Fruit fly (Drosophila melanogaster): ENCODE data around the gene CG4218.

DNA sequence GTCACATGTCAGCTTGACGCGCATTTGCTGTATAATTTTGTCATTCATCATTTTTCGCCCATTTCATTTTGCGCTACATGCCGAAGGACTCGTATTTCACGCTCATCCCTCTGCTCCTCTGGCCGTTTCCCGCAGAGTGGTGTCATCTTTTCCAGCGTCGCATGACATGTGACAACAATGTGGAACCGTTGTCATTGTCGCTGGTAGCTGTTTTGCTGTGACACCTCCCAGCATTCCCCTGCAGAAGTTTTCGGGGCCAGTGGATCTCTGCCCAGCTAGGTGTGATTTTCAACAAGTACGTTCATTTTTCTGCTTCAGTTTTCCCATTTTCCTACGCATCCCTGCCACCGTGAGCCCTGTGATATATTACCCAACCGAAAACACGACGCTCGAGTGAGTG is 31.6 kb downstream of the CG4218 start:
- TF ChIP-seq CTCF (optimal IDR thresholded peaks at IDR 0.05) (no peak), CG8478 (optimal IDR thresholded peaks at IDR 0.05) (no peak)

All from S2 (cell line).